Fruit fly (Drosophila melanogaster): Measurements from ENCODE around the gene Vps13B.

The Vps13B gene

dm6 chr3R:29894393-29894792 is 41.4 kb upstream of the Vps13B start (continued):
- TF ChIP-seq CG31388 (GFP tag; optimal IDR thresholded peaks at IDR 0.05) (peak; percentile 18), CG14710 (tag; optimal IDR thresholded peaks at IDR 0.05) (no peak), z (GFP tag; IDR thresholded peaks at IDR 0.05) (no peak), bigmax (GFP tag; optimal IDR thresholded peaks at IDR 0.05) (no peak), Adf1 (GFP tag; IDR thresholded peaks at IDR 0.05) (no peak), ase (GFP tag; IDR thresholded peaks at IDR 0.05) (0 out of 3 replicates have a peak, but pooled peaks have one; percentile 54), Doc3 (GFP tag; IDR thresholded peaks at IDR 0.05; ENCODE audit: partially characterized antibody) (no peak), CG33557 (GFP tag; optimal IDR thresholded peaks at IDR 0.05) (no peak), twi (tag; optimal IDR thresholded peaks at IDR 0.05) (peak; percentile 20), sqz (GFP tag; optimal IDR thresholded peaks at IDR 0.05) (no peak), fd96Cb (tag; optimal IDR thresholded peaks at IDR 0.05) (peak; percentile 53), h (optimal IDR thresholded peaks at IDR 0.05) (no peak), HLH3B (GFP tag; IDR thresholded peaks at IDR 0.05) (peak; percentile 67), chn (GFP tag; optimal IDR thresholded peaks at IDR 0.05) (no peak), CG1792 (GFP tag; optimal IDR thresholded peaks at IDR 0.05) (no peak), sim (GFP tag; IDR thresholded peaks at IDR 0.05) (no peak), HLH4C (GFP tag; IDR thresholded peaks at IDR 0.05; ENCODE audit: partially characterized antibody) (no peak), CG10267 (tag; optimal IDR thresholded peaks at IDR 0.05) (peak; percentile 39), CG1603 (tag; optimal IDR thresholded peaks at IDR 0.05) (peak; percentile 52), CG4404 (GFP tag; IDR thresholded peaks at IDR 0.05) (peak; percentile 32; the same call in 1 of the 2 replicates), CG10321 (GFP tag; IDR thresholded peaks at IDR 0.05) (no peak; the same call in 1 of the 2 replicates), phol (tag; optimal IDR thresholded peaks at IDR 0.05) (peak; percentile 69), CG10462 (GFP tag; optimal IDR thresholded peaks at IDR 0.05) (no peak), gcm2 (GFP tag; optimal IDR thresholded peaks at IDR 0.05) (no peak), CG43689 (GFP tag; IDR thresholded peaks at IDR 0.05) (peak; percentile 25; the same call in 1 of the 2 replicates), Opbp (GFP tag; IDR thresholded peaks at IDR 0.05; ENCODE audit: partially characterized antibody) (no peak), tin (GFP tag; optimal IDR thresholded peaks at IDR 0.05) (peak; percentile 11), ap (GFP tag; IDR thresholded peaks at IDR 0.05) (no peak), CG10147 (GFP tag; optimal IDR thresholded peaks at IDR 0.05) (peak; percentile 59), sna (GFP tag; IDR thresholded peaks at IDR 0.05; ENCODE audit: partially characterized antibody) (no peak), CG31224 (GFP tag; IDR thresholded peaks at IDR 0.05) (peak; percentile 59; the same call in 1 of the 2 replicates), CG5180 (GFP tag; optimal IDR thresholded peaks at IDR 0.05) (peak; percentile 55), CG8765 (GFP tag; IDR thresholded peaks at IDR 0.05) (no peak), Sox102F (GFP tag; optimal IDR thresholded peaks at IDR 0.05) (peak; percentile 72), CG8089 (GFP tag; optimal IDR thresholded peaks at IDR 0.05) (no peak), corto (GFP tag; optimal IDR thresholded peaks at IDR 0.05) (no peak), gcm (GFP tag; optimal IDR thresholded peaks at IDR 0.05) (peak; percentile 5), Hsf (GFP tag; optimal IDR thresholded peaks at IDR 0.05) (peak; percentile 40), Ets97D (GFP tag; optimal IDR thresholded peaks at IDR 0.05) (no peak), NFAT (GFP tag; IDR thresholded peaks at IDR 0.05) (peak; percentile 32; the same call in 1 of the 2 replicates), unpg (GFP tag; optimal IDR thresholded peaks at IDR 0.05) (peak; percentile 69), CkIIα-i1 (GFP tag; IDR thresholded peaks at IDR 0.05) (no peak), BtbVII (GFP tag; optimal IDR thresholded peaks at IDR 0.05) (peak; percentile 58), CG10431 (GFP tag; optimal IDR thresholded peaks at IDR 0.05) (no peak), CG32772 (GFP tag; IDR thresholded peaks at IDR 0.05) (no peak), vvl (GFP tag; IDR thresholded peaks at IDR 0.05) (peak; percentile 51; the same call in 1 of the 2 replicates), bab2 (GFP tag; optimal IDR thresholded peaks at IDR 0.05) (peak; percentile 21), Mrtf (GFP tag; IDR thresholded peaks at IDR 0.05) (peak; percentile 45; the same call in 1 of the 3 replicates), CG10366 (GFP tag; IDR thresholded peaks at IDR 0.05) (peak; percentile 60), sens-2 (GFP tag; IDR thresholded peaks at IDR 0.05) (no peak), CTCF (GFP tag; optimal IDR thresholded peaks at IDR 0.05) (no peak), CG11560 (tag; IDR thresholded peaks at IDR 0.05) (no peak)

Data from whole organism, embryonic.